Fruit fly (Drosophila melanogaster): ENCODE results near the gene CG13887.
A peak's percentile ranks its signal among the peaks of the same experiment; 100 is the strongest.

CG13887 gene

dm6 chr3L:837552-838187 is at the start of gene CG13887, which contains the start of gene CG13901:
Gene CG13887 (plus strand): TSS chr3L:837861.
Gene CG13901 (minus strand): TSS chr3L:837821.
- peak; percentile 72; the same call in 1 of the 2 replicates for TF ChIP-seq rn (GFP tag; IDR thresholded peaks at IDR 0.05)
- peak; percentile 80 for TF ChIP-seq CG8301 (tag; optimal IDR thresholded peaks at IDR 0.05)
- TF ChIP-seq fd96Ca (GFP tag; IDR thresholded peaks at IDR 0.05), result peak; percentile 87
- peak; percentile 50 for TF ChIP-seq gl (tag; optimal IDR thresholded peaks at IDR 0.05)
- peak; percentile 85 for TF ChIP-seq CG17806 (tag; optimal IDR thresholded peaks at IDR 0.05)
- TF ChIP-seq EcR (GFP tag; optimal IDR thresholded peaks at IDR 0.05), result peak; percentile 74
- TF ChIP-seq CG10348 (GFP tag; IDR thresholded peaks at IDR 0.05), result 0 out of 2 replicates have a peak, but pooled peaks have one; percentile 48
- TF ChIP-seq CG8159 (tag; optimal IDR thresholded peaks at IDR 0.05), result peak; percentile 87
- TF ChIP-seq CG4496 (GFP tag; IDR thresholded peaks at IDR 0.05), result peak; percentile 86
- peak; percentile 45; the same call in 1 of the 2 replicates for TF ChIP-seq CG12605 (GFP tag; IDR thresholded peaks at IDR 0.05)
- peak; percentile 83 for TF ChIP-seq CG32121 (GFP tag; IDR thresholded peaks at IDR 0.05)
- peak; percentile 88 for TF ChIP-seq Ets98B (GFP tag; IDR thresholded peaks at IDR 0.05)
- TF ChIP-seq Pif1B (GFP tag; optimal IDR thresholded peaks at IDR 0.05), result no peak
- no peak for TF ChIP-seq CG14655 (GFP tag; optimal IDR thresholded peaks at IDR 0.05)
- TF ChIP-seq Pif1A (GFP tag; optimal IDR thresholded peaks at IDR 0.05), result no peak
- peak; percentile 75 for TF ChIP-seq Snoo (tag; optimal IDR thresholded peaks at IDR 0.05)
- no peak for TF ChIP-seq D1 (tag; optimal IDR thresholded peaks at IDR 0.05)
- TF ChIP-seq CG13204 (GFP tag; optimal IDR thresholded peaks at IDR 0.05), result no peak
- peak; percentile 80 for TF ChIP-seq CG9948 (tag; optimal IDR thresholded peaks at IDR 0.05)
- peak; percentile 87 for TF ChIP-seq CG15710 (tag; optimal IDR thresholded peaks at IDR 0.05)
- peak; percentile 81 for TF ChIP-seq CG34367 (tag; optimal IDR thresholded peaks at IDR 0.05)

- peak; percentile 8 for TF ChIP-seq CG17806 (tag; optimal IDR thresholded peaks at IDR 0.05)
- TF ChIP-seq CG8301 (tag; optimal IDR thresholded peaks at IDR 0.05), result peak; percentile 35
- TF ChIP-seq CG14655 (GFP tag; optimal IDR thresholded peaks at IDR 0.05), result peak; percentile 61
- TF ChIP-seq CG12605 (GFP tag; IDR thresholded peaks at IDR 0.05), result 0 out of 2 replicates have a peak, but pooled peaks have one; percentile 34
- no peak for TF ChIP-seq Snoo (tag; optimal IDR thresholded peaks at IDR 0.05)
- TF ChIP-seq CG4496 (GFP tag; IDR thresholded peaks at IDR 0.05), result peak; percentile 58; the same call in 2 of the 3 replicates
These were observed 48.7 kb upstream of the CG13887 start for dm6 chr3L:788961-789360.

- TF ChIP-seq CG8301 (tag; optimal IDR thresholded peaks at IDR 0.05), result peak; percentile 72
- TF ChIP-seq Pif1A (GFP tag; optimal IDR thresholded peaks at IDR 0.05), result peak; percentile 77
- TF ChIP-seq CG9948 (tag; optimal IDR thresholded peaks at IDR 0.05), result peak; percentile 55
- TF ChIP-seq CG34367 (tag; optimal IDR thresholded peaks at IDR 0.05), result peak; percentile 7
- peak; percentile 71 for TF ChIP-seq CG32121 (GFP tag; IDR thresholded peaks at IDR 0.05)
- TF ChIP-seq Pif1B (GFP tag; optimal IDR thresholded peaks at IDR 0.05), result peak; percentile 68
- no peak for TF ChIP-seq rn (GFP tag; IDR thresholded peaks at IDR 0.05)
- TF ChIP-seq CG15710 (tag; optimal IDR thresholded peaks at IDR 0.05), result peak; percentile 44
- TF ChIP-seq fd96Ca (GFP tag; IDR thresholded peaks at IDR 0.05), result peak; percentile 79; the same call in 2 of the 3 replicates
- peak; percentile 61 for TF ChIP-seq CG12605 (GFP tag; IDR thresholded peaks at IDR 0.05)
- TF ChIP-seq D1 (tag; optimal IDR thresholded peaks at IDR 0.05), result no peak
- TF ChIP-seq Snoo (tag; optimal IDR thresholded peaks at IDR 0.05), result peak; percentile 49
- peak; percentile 61 for TF ChIP-seq EcR (GFP tag; optimal IDR thresholded peaks at IDR 0.05)
- peak; percentile 72 for TF ChIP-seq Ets98B (GFP tag; IDR thresholded peaks at IDR 0.05)
- peak; percentile 79 for TF ChIP-seq CG4496 (GFP tag; IDR thresholded peaks at IDR 0.05)
- no peak for TF ChIP-seq CG13204 (GFP tag; optimal IDR thresholded peaks at IDR 0.05)
- TF ChIP-seq CG10348 (GFP tag; IDR thresholded peaks at IDR 0.05), result peak; percentile 61
- no peak for TF ChIP-seq gl (tag; optimal IDR thresholded peaks at IDR 0.05)
- TF ChIP-seq CG14655 (GFP tag; optimal IDR thresholded peaks at IDR 0.05), result peak; percentile 78
- TF ChIP-seq CG17806 (tag; optimal IDR thresholded peaks at IDR 0.05), result peak; percentile 56
- TF ChIP-seq CG8159 (tag; optimal IDR thresholded peaks at IDR 0.05), result peak; percentile 58
These were observed 46.2 kb upstream of the CG13887 start for dm6 chr3L:791251-791991.

- TF ChIP-seq CG14655 (GFP tag; optimal IDR thresholded peaks at IDR 0.05), result peak; percentile 68
- TF ChIP-seq CG8159 (tag; optimal IDR thresholded peaks at IDR 0.05), result no peak
- TF ChIP-seq CG8301 (tag; optimal IDR thresholded peaks at IDR 0.05), result peak; percentile 61
- TF ChIP-seq rn (GFP tag; IDR thresholded peaks at IDR 0.05), result no peak
- TF ChIP-seq CG9948 (tag; optimal IDR thresholded peaks at IDR 0.05), result no peak
- no peak; the same call in 2 of the 3 replicates for TF ChIP-seq fd96Ca (GFP tag; IDR thresholded peaks at IDR 0.05)
- TF ChIP-seq Pif1B (GFP tag; optimal IDR thresholded peaks at IDR 0.05), result peak; percentile 15
- TF ChIP-seq CG12605 (GFP tag; IDR thresholded peaks at IDR 0.05), result 0 out of 2 replicates have a peak, but pooled peaks have one; percentile 38
- TF ChIP-seq CG15710 (tag; optimal IDR thresholded peaks at IDR 0.05), result no peak
- TF ChIP-seq CG17806 (tag; optimal IDR thresholded peaks at IDR 0.05), result no peak
- peak; percentile 36 for TF ChIP-seq Pif1A (GFP tag; optimal IDR thresholded peaks at IDR 0.05)
- TF ChIP-seq CG4496 (GFP tag; IDR thresholded peaks at IDR 0.05), result peak; percentile 56
- no peak for TF ChIP-seq Snoo (tag; optimal IDR thresholded peaks at IDR 0.05)
- peak; percentile 56 for TF ChIP-seq Ets98B (GFP tag; IDR thresholded peaks at IDR 0.05)
- TF ChIP-seq D1 (tag; optimal IDR thresholded peaks at IDR 0.05), result no peak
- TF ChIP-seq CG32121 (GFP tag; IDR thresholded peaks at IDR 0.05), result peak; percentile 57; the same call in 1 of the 2 replicates
These were observed 43.8 kb upstream of the CG13887 start for dm6 chr3L:793733-794320.

DNA sequence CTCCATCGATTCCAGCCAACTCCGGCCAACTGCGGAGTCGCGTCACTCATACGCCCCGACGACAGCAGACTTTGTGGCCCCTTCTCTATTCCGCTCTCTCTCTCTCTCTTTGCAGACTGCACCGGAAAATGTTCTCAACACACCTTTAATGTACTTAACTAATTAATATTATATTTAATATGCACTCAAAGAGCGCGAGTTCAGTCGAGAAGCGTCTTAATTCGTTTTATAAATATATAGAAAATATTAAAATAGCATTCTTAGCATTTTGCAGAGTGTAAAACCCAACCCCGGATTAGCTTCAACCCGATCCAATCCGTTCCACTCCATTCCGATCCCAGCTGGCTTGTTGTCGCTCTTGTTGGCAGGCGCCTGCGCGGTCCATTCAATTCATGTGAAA is 43.2 kb upstream of the CG13887 start:
- no peak for TF ChIP-seq gl (tag; optimal IDR thresholded peaks at IDR 0.05)
- peak; percentile 75 for TF ChIP-seq Ets98B (GFP tag; IDR thresholded peaks at IDR 0.05)
- 0 out of 3 replicates have a peak, but pooled peaks have one; percentile 71 for TF ChIP-seq CG4496 (GFP tag; IDR thresholded peaks at IDR 0.05)
- TF ChIP-seq rn (GFP tag; IDR thresholded peaks at IDR 0.05), result no peak
- no peak for TF ChIP-seq Pif1B (GFP tag; optimal IDR thresholded peaks at IDR 0.05)
- peak; percentile 47 for TF ChIP-seq CG8301 (tag; optimal IDR thresholded peaks at IDR 0.05)
- peak; percentile 74 for TF ChIP-seq CG32121 (GFP tag; IDR thresholded peaks at IDR 0.05)
- TF ChIP-seq fd96Ca (GFP tag; IDR thresholded peaks at IDR 0.05), result no peak
- TF ChIP-seq Pif1A (GFP tag; optimal IDR thresholded peaks at IDR 0.05), result no peak
- peak; percentile 60 for TF ChIP-seq CG14655 (GFP tag; optimal IDR thresholded peaks at IDR 0.05)
